Worm (Caenorhabditis elegans) whole organism, young adult: ENCODE measurements around the gene Y105C5A.1268.
"Not testable (repeated sequence)": the region's sequence is repeated elsewhere in the genome, so short reads cannot be mapped to it uniquely, and the experiment has no call there.

Experiments
- Y53F4B.3 ChIP-seq: fragments of 200-800 bp; sonication (Bioruptor generic); IDR thresholded peaks from 2 replicates; pipeline ENCODE4 v1.3.6; 2022; ENCODE audit warnings: missing genetic modification reagents, missing genetic modification characterization, missing compliant biosample characterization
- Y53G8AR.9 ChIP-seq: fragments of 200-800 bp; sonication (Bioruptor generic); conservative IDR thresholded peaks from 2 replicates; pipeline ENCODE4 v1.3.6; 2022; ENCODE audit warnings: missing genetic modification reagents, missing genetic modification characterization, missing compliant biosample characterization
- attf-3 ChIP-seq: fragments of 200-800 bp; sonication (Bioruptor generic); conservative IDR thresholded peaks from 2 replicates; pipeline ENCODE4 v1.3.6; 2022; ENCODE audit warnings: missing genetic modification reagents, missing genetic modification characterization, missing compliant biosample characterization
- ceh-91 ChIP-seq: fragments of 200-800 bp; sonication (Bioruptor generic); IDR thresholded peaks from 2 replicates; pipeline ENCODE4 v1.3.6; 2022; ENCODE audit warnings: missing genetic modification reagents, missing genetic modification characterization, missing compliant biosample characterization
- dpff-1 ChIP-seq: sonication (generic microtip); optimal IDR thresholded peaks from 2 replicates; lab custom pipeline; 2017; ENCODE audit warnings: mild to moderate bottlenecking, missing genetic modification characterization, missing compliant biosample characterization
- ets-4 ChIP-seq: fragments of 200-800 bp; sonication (Bioruptor generic); optimal IDR thresholded peaks from 2 replicates; lab custom pipeline; 2018; ENCODE audit warnings: mild to moderate bottlenecking, missing genetic modification characterization, missing compliant biosample characterization
- hlh-12 ChIP-seq: sonication (generic microtip); optimal IDR thresholded peaks from 2 replicates; lab custom pipeline; 2016; ENCODE audit warnings: missing genetic modification characterization, missing compliant biosample characterization
- lin-40 ChIP-seq: sonication (generic microtip); optimal IDR thresholded peaks from 2 replicates; lab custom pipeline; 2016; ENCODE audit warnings: missing genetic modification characterization, mild to moderate bottlenecking, missing compliant biosample characterization, missing genotype, missing genetic modification reagents
- madf-6 ChIP-seq: fragments of 200-800 bp; sonication (Bioruptor generic); IDR thresholded peaks from 2 replicates; pipeline ENCODE4 v1.3.6; 2022; ENCODE audit warnings: missing genetic modification reagents, missing genetic modification characterization, missing compliant biosample characterization
- pha-4 ChIP-seq: fragments of 150-350 bp; sonication (generic microtip); optimal IDR thresholded peaks from 2 replicates; lab custom pipeline; 2014; ENCODE audit warnings: missing biosample characterization, missing genetic modification reagents, missing genetic modification characterization
- snpc-4 ChIP-seq, 5 experiments: fragments of 150-350 bp in 1 of 5; sonication (generic microtip) in 4 of 5; optimal IDR thresholded peaks; 2 replicates each; lab custom pipeline; 2014 to 2018; ENCODE audit warnings: missing genetic modification characterization in 5 of 5, missing biosample characterization in 3 of 5, antibody characterized with exemption in 2 of 5, mild to moderate bottlenecking in 2 of 5, missing compliant biosample characterization in 2 of 5, missing genotype in 2 of 5, moderate library complexity in 2 of 5, missing genetic modification reagents in 1 of 5

ce11 chrIV:15677062-15677461, 30.8 kb upstream of the Y105C5A.1268 start:
- not testable (repeated sequence) for TF ChIP-seq attf-3 (GFP tag; lab: Robert Waterston, UW); madf-6 (GFP tag; lab: Robert Waterston, UW); pha-4 (tag; lab: Kevin White, UChicago); dpff-1 (tag; lab: Kevin White, UChicago); Y53G8AR.9 (GFP tag; lab: Robert Waterston, UW); Y53F4B.3 (GFP tag; lab: Robert Waterston, UW); ceh-91 (GFP tag; lab: Robert Waterston, UW); lin-40 (tag; lab: Kevin White, UChicago); snpc-4 (GFP tag; optimal IDR thresholded peaks at IDR 0.05; lab: Kevin White, UChicago); snpc-4 (tag; optimal IDR thresholded peaks at IDR 0.05; lab: Kevin White, UChicago); hlh-12 (tag; lab: Kevin White, UChicago); ets-4 (GFP tag; lab: Kevin White, UChicago)
